Worm (Caenorhabditis elegans): Measurements from ENCODE around the gene R04E5.8.
"Not testable (repeated sequence)": the region's sequence is repeated elsewhere in the genome, so short reads cannot be mapped to it uniquely, and the experiment has no call there.

ce11 chrX:8818438-8818837 lies 12.5 kb upstream of the R04E5.8 start:
- TF ChIP-seq fkh-10 (GFP tag; optimal IDR thresholded peaks at IDR 0.05); lin-15B (tag; optimal IDR thresholded peaks at IDR 0.05); pag-3 (tag; optimal IDR thresholded peaks at IDR 0.05; ENCODE audit: borderline replicate concordance, insufficient read depth); ztf-11 (tag; optimal IDR thresholded peaks at IDR 0.05); egl-27 (tag; optimal IDR thresholded peaks at IDR 0.05); ceh-82 (tag; optimal IDR thresholded peaks at IDR 0.05); nhr-28 (tag; optimal IDR thresholded peaks at IDR 0.05); nhr-237 (tag; optimal IDR thresholded peaks at IDR 0.05); nhr-77 (tag; optimal IDR thresholded peaks at IDR 0.05); isw-1 (GFP tag; IDR thresholded peaks at IDR 0.05); lir-3 (tag; optimal IDR thresholded peaks at IDR 0.05; ENCODE audit: poor library complexity): not testable (repeated sequence)
